Worm (Caenorhabditis elegans): ENCODE results near the gene acs-7.

acs-7 gene

ce11 chrII:9272942-9273341, 18.9 kb upstream of the acs-7 start, which contains the start of gene C01G6.4:
Gene C01G6.4, minus strand, starts transcription at chrII:9273042.
- no peak for TF ChIP-seq cog-1 (tag; optimal IDR thresholded peaks at IDR 0.05)

ce11 chrII:9273984-9274383, 17.8 kb upstream of the acs-7 start:
- no peak for TF ChIP-seq ztf-23 (GFP tag; IDR thresholded peaks at IDR 0.05)
- TF ChIP-seq tab-1 (GFP tag; IDR thresholded peaks at IDR 0.05), result no peak
- no peak for TF ChIP-seq klf-2 (GFP tag; conservative IDR thresholded peaks at IDR 0.05)
- TF ChIP-seq ztf-29 (GFP tag; IDR thresholded peaks at IDR 0.05), result no peak
- no peak for TF ChIP-seq cog-1 (tag; optimal IDR thresholded peaks at IDR 0.05)
- TF ChIP-seq ref-1 (GFP tag; conservative IDR thresholded peaks at IDR 0.05), result no peak
- TF ChIP-seq flt-1 (GFP tag; IDR thresholded peaks at IDR 0.05), result no peak
- no peak for TF ChIP-seq med-1 (GFP tag; optimal IDR thresholded peaks at IDR 0.05; ENCODE audit: insufficient read depth)
- no peak for TF ChIP-seq T22C8.4 (GFP tag; IDR thresholded peaks at IDR 0.05)

ce11 chrII:9274734-9275133, 17.1 kb upstream of the acs-7 start:
- no peak for TF ChIP-seq cog-1 (tag; optimal IDR thresholded peaks at IDR 0.05)
- no peak for TF ChIP-seq flt-1 (GFP tag; IDR thresholded peaks at IDR 0.05)
- TF ChIP-seq med-1 (GFP tag; optimal IDR thresholded peaks at IDR 0.05; ENCODE audit: insufficient read depth), result no peak
- TF ChIP-seq tab-1 (GFP tag; IDR thresholded peaks at IDR 0.05), result no peak
- TF ChIP-seq ztf-23 (GFP tag; IDR thresholded peaks at IDR 0.05), result no peak
- TF ChIP-seq T22C8.4 (GFP tag; IDR thresholded peaks at IDR 0.05), result no peak
- no peak for TF ChIP-seq ref-1 (GFP tag; conservative IDR thresholded peaks at IDR 0.05)

ce11 chrII:9275173-9275572, 16.6 kb upstream of the acs-7 start:
- TF ChIP-seq ztf-29 (GFP tag; IDR thresholded peaks at IDR 0.05) (no peak), ref-1 (GFP tag; conservative IDR thresholded peaks at IDR 0.05) (no peak), med-1 (GFP tag; optimal IDR thresholded peaks at IDR 0.05; ENCODE audit: insufficient read depth) (no peak), cog-1 (tag; optimal IDR thresholded peaks at IDR 0.05) (no peak), T22C8.4 (GFP tag; IDR thresholded peaks at IDR 0.05) (no peak), tab-1 (GFP tag; IDR thresholded peaks at IDR 0.05) (no peak), flt-1 (GFP tag; IDR thresholded peaks at IDR 0.05) (no peak), klf-2 (GFP tag; conservative IDR thresholded peaks at IDR 0.05) (no peak), ztf-23 (GFP tag; IDR thresholded peaks at IDR 0.05) (no peak)

- TF ChIP-seq klf-2 (GFP tag; conservative IDR thresholded peaks at IDR 0.05) (no peak), ztf-23 (GFP tag; IDR thresholded peaks at IDR 0.05) (no peak), ref-1 (GFP tag; conservative IDR thresholded peaks at IDR 0.05) (no peak), med-1 (GFP tag; optimal IDR thresholded peaks at IDR 0.05; ENCODE audit: insufficient read depth) (no peak), T22C8.4 (GFP tag; IDR thresholded peaks at IDR 0.05) (no peak), flt-1 (GFP tag; IDR thresholded peaks at IDR 0.05) (no peak), cog-1 (tag; optimal IDR thresholded peaks at IDR 0.05) (no peak), ztf-29 (GFP tag; IDR thresholded peaks at IDR 0.05) (no peak), tab-1 (GFP tag; IDR thresholded peaks at IDR 0.05) (no peak)
These were observed 14.7 kb upstream of the acs-7 start for ce11 chrII:9277153-9277552.

ce11 chrII:9279016-9279415, 12.8 kb upstream of the acs-7 start:
- TF ChIP-seq T22C8.4 (GFP tag; IDR thresholded peaks at IDR 0.05), result no peak
- no peak for TF ChIP-seq med-1 (GFP tag; optimal IDR thresholded peaks at IDR 0.05; ENCODE audit: insufficient read depth)
- TF ChIP-seq flt-1 (GFP tag; IDR thresholded peaks at IDR 0.05), result no peak
- TF ChIP-seq ztf-29 (GFP tag; IDR thresholded peaks at IDR 0.05), result no peak
- no peak for TF ChIP-seq ztf-23 (GFP tag; IDR thresholded peaks at IDR 0.05)
- no peak for TF ChIP-seq cog-1 (tag; optimal IDR thresholded peaks at IDR 0.05)
- no peak for TF ChIP-seq klf-2 (GFP tag; conservative IDR thresholded peaks at IDR 0.05)
- no peak for TF ChIP-seq ref-1 (GFP tag; conservative IDR thresholded peaks at IDR 0.05)

ce11 chrII:9280048-9280772, 11.6 kb upstream of the acs-7 start, which contains the start of gene gldi-3:
Gene gldi-3, minus strand, starts transcription at chrII:9280098.
- TF ChIP-seq med-1 (GFP tag; optimal IDR thresholded peaks at IDR 0.05; ENCODE audit: insufficient read depth), result no peak
- TF ChIP-seq cog-1 (tag; optimal IDR thresholded peaks at IDR 0.05), result no peak

- TF ChIP-seq ztf-29 (GFP tag; IDR thresholded peaks at IDR 0.05) (no peak), ztf-23 (GFP tag; IDR thresholded peaks at IDR 0.05) (no peak), klf-2 (GFP tag; conservative IDR thresholded peaks at IDR 0.05) (no peak), T22C8.4 (GFP tag; IDR thresholded peaks at IDR 0.05) (no peak), cog-1 (tag; optimal IDR thresholded peaks at IDR 0.05) (no peak), ref-1 (GFP tag; conservative IDR thresholded peaks at IDR 0.05) (no peak), tab-1 (GFP tag; IDR thresholded peaks at IDR 0.05) (no peak), med-1 (GFP tag; optimal IDR thresholded peaks at IDR 0.05; ENCODE audit: insufficient read depth) (no peak), flt-1 (GFP tag; IDR thresholded peaks at IDR 0.05) (no peak)
These were observed 11.0 kb upstream of the acs-7 start for ce11 chrII:9280846-9281245.

ce11 chrII:9281595-9281994, 10.2 kb upstream of the acs-7 start:
- TF ChIP-seq med-1 (GFP tag; optimal IDR thresholded peaks at IDR 0.05; ENCODE audit: insufficient read depth) (no peak), ztf-23 (GFP tag; IDR thresholded peaks at IDR 0.05) (no peak), klf-2 (GFP tag; conservative IDR thresholded peaks at IDR 0.05) (no peak), flt-1 (GFP tag; IDR thresholded peaks at IDR 0.05) (no peak), tab-1 (GFP tag; IDR thresholded peaks at IDR 0.05) (no peak), T22C8.4 (GFP tag; IDR thresholded peaks at IDR 0.05) (no peak), ref-1 (GFP tag; conservative IDR thresholded peaks at IDR 0.05) (no peak), ztf-29 (GFP tag; IDR thresholded peaks at IDR 0.05) (no peak)

ce11 chrII:9282065-9282464, 9.8 kb upstream of the acs-7 start:
- TF ChIP-seq med-1 (GFP tag; optimal IDR thresholded peaks at IDR 0.05; ENCODE audit: insufficient read depth), result no peak
- no peak for TF ChIP-seq flt-1 (GFP tag; IDR thresholded peaks at IDR 0.05)
- no peak for TF ChIP-seq tab-1 (GFP tag; IDR thresholded peaks at IDR 0.05)
- TF ChIP-seq ztf-23 (GFP tag; IDR thresholded peaks at IDR 0.05), result no peak
- TF ChIP-seq T22C8.4 (GFP tag; IDR thresholded peaks at IDR 0.05), result no peak
- no peak for TF ChIP-seq ztf-29 (GFP tag; IDR thresholded peaks at IDR 0.05)
- TF ChIP-seq klf-2 (GFP tag; conservative IDR thresholded peaks at IDR 0.05), result no peak
- no peak for TF ChIP-seq ref-1 (GFP tag; conservative IDR thresholded peaks at IDR 0.05)
